Worm (Caenorhabditis elegans) whole organism, late embryonic: ENCODE results near the gene fbxa-170.

Experiments used
- C08G9.2 ChIP-seq: sonication (generic microtip); optimal IDR thresholded peaks from 2 replicates; lab custom pipeline; 2016; ENCODE audit warnings: mild to moderate bottlenecking, missing genetic modification characterization, moderate library complexity, missing compliant biosample characterization
- K02D7.2 ChIP-seq: sonication (generic microtip); optimal IDR thresholded peaks from 2 replicates; lab custom pipeline; 2017; ENCODE audit warnings: mild to moderate bottlenecking, missing genetic modification characterization, missing compliant biosample characterization
- K09A11.1 ChIP-seq: sonication (generic microtip); optimal IDR thresholded peaks from 2 replicates; lab custom pipeline; 2017; ENCODE audit warnings: antibody characterized with exemption, mild to moderate bottlenecking, missing genetic modification characterization, missing compliant biosample characterization; ENCODE audit not compliant: insufficient read depth
- T23F11.4 ChIP-seq: fragments of 200-800 bp; sonication (Bioruptor generic); optimal IDR thresholded peaks from 2 replicates; lab custom pipeline; 2018; ENCODE audit warnings: mild to moderate bottlenecking, missing genetic modification characterization, missing compliant biosample characterization
- ceh-14 ChIP-seq: sonication (generic microtip); optimal IDR thresholded peaks from 2 replicates; lab custom pipeline; 2016; ENCODE audit warnings: missing genotype, missing genetic modification characterization, missing compliant biosample characterization
- ceh-2 ChIP-seq: sonication (generic microtip); optimal IDR thresholded peaks from 2 replicates; lab custom pipeline; 2016; ENCODE audit warnings: missing genotype, missing genetic modification characterization, missing compliant biosample characterization
- ceh-22 ChIP-seq: sonication (generic microtip); optimal IDR thresholded peaks from 2 replicates; lab custom pipeline; 2017; ENCODE audit warnings: missing biosample characterization, missing genetic modification characterization
- ceh-24 ChIP-seq: sonication (generic microtip); optimal IDR thresholded peaks from 2 replicates; lab custom pipeline; 2016; ENCODE audit warnings: mild to moderate bottlenecking, missing genetic modification characterization, missing compliant biosample characterization
- ceh-30 ChIP-seq: fragments of 150-350 bp; optimal IDR thresholded peaks from 2 replicates; lab custom pipeline; 2014; ENCODE audit warnings: missing biosample characterization, missing genetic modification characterization
- ceh-31 ChIP-seq: sonication (generic microtip); optimal IDR thresholded peaks from 2 replicates; lab custom pipeline; 2016; ENCODE audit warnings: missing genetic modification characterization, missing compliant biosample characterization
- ceh-34 ChIP-seq: sonication (generic microtip); optimal IDR thresholded peaks from 2 replicates; lab custom pipeline; 2016; ENCODE audit warnings: mild to moderate bottlenecking, missing genetic modification characterization, missing compliant biosample characterization
- eyg-1 ChIP-seq: sonication (generic microtip); optimal IDR thresholded peaks from 2 replicates; lab custom pipeline; 2016; ENCODE audit warnings: missing genotype, missing genetic modification characterization, missing compliant biosample characterization
- fax-1 ChIP-seq: sonication (generic microtip); optimal IDR thresholded peaks from 2 replicates; lab custom pipeline; 2016; ENCODE audit warnings: missing genotype, missing genetic modification characterization, missing compliant biosample characterization
- fkh-6 ChIP-seq: sonication (generic microtip); optimal IDR thresholded peaks from 2 replicates; lab custom pipeline; 2016; ENCODE audit warnings: missing genetic modification characterization, missing compliant biosample characterization
- gmeb-2 ChIP-seq: sonication (generic microtip); optimal IDR thresholded peaks from 2 replicates; lab custom pipeline; 2016; ENCODE audit warnings: missing genetic modification characterization, inconsistent platforms, missing compliant biosample characterization
- hlh-15 ChIP-seq: sonication (generic microtip); optimal IDR thresholded peaks from 2 replicates; lab custom pipeline; 2016; ENCODE audit warnings: missing genetic modification characterization, missing compliant biosample characterization
- hlh-8 ChIP-seq: sonication (generic microtip); optimal IDR thresholded peaks from 2 replicates; lab custom pipeline; 2016; ENCODE audit warnings: missing genotype, missing genetic modification characterization, missing compliant biosample characterization
- madf-2 ChIP-seq: sonication (generic microtip); optimal IDR thresholded peaks from 2 replicates; lab custom pipeline; 2017; ENCODE audit warnings: missing genetic modification characterization, missing compliant biosample characterization
- mec-3 ChIP-seq: sonication (generic microtip); optimal IDR thresholded peaks from 2 replicates; lab custom pipeline; 2016; ENCODE audit warnings: borderline replicate concordance, missing genetic modification characterization, missing compliant biosample characterization
- nfya-1 ChIP-seq: sonication (generic microtip); optimal IDR thresholded peaks from 2 replicates; lab custom pipeline; 2017; ENCODE audit warnings: missing genetic modification characterization, mild to moderate bottlenecking, missing compliant biosample characterization, antibody characterized with exemption, moderate library complexity
- nhr-232 ChIP-seq: sonication (generic microtip); optimal IDR thresholded peaks from 2 replicates; lab custom pipeline; 2016; ENCODE audit warnings: missing genetic modification characterization, missing compliant biosample characterization
- pag-3 ChIP-seq: sonication (generic microtip); optimal IDR thresholded peaks from 2 replicates; lab custom pipeline; 2016; ENCODE audit warnings: missing compliant biosample characterization, missing genetic modification characterization, borderline replicate concordance
- pax-1 ChIP-seq: fragments of 150-350 bp; optimal IDR thresholded peaks from 2 replicates; lab custom pipeline; 2014; ENCODE audit warnings: missing biosample characterization, missing genetic modification characterization
- pha-4 ChIP-seq: fragments of 150-350 bp; optimal IDR thresholded peaks from 2 replicates; lab custom pipeline; 2018; ENCODE audit warnings: missing biosample characterization, missing genetic modification reagents, missing genetic modification characterization
- pqm-1 ChIP-seq: sonication (generic microtip); optimal IDR thresholded peaks from 2 replicates; lab custom pipeline; 2016; ENCODE audit warnings: missing genetic modification characterization, missing compliant biosample characterization
- ref-2 ChIP-seq: sonication (generic microtip); optimal IDR thresholded peaks from 2 replicates; lab custom pipeline; 2016; ENCODE audit warnings: missing genetic modification characterization, missing compliant biosample characterization
- sdc-2 ChIP-seq: sonication (generic microtip); optimal IDR thresholded peaks from 2 replicates; lab custom pipeline; 2016; ENCODE audit warnings: missing genotype, missing genetic modification characterization, missing compliant biosample characterization
- sox-4 ChIP-seq: sonication (generic microtip); optimal IDR thresholded peaks from 2 replicates; lab custom pipeline; 2017; ENCODE audit warnings: mild to moderate bottlenecking, missing genetic modification characterization, inconsistent platforms, missing compliant biosample characterization
- syd-9 ChIP-seq: sonication (generic microtip); optimal IDR thresholded peaks from 2 replicates; lab custom pipeline; 2016; ENCODE audit warnings: mild to moderate bottlenecking, missing genetic modification characterization, moderate library complexity, missing compliant biosample characterization
- tbx-7 ChIP-seq: sonication (generic microtip); optimal IDR thresholded peaks from 2 replicates; lab custom pipeline; 2016; ENCODE audit warnings: missing genotype, missing genetic modification characterization, missing compliant biosample characterization
- unc-3 ChIP-seq, 2 experiments: fragments of 200-800 bp in 1 of 2; sonication (Bioruptor generic) in 1 of 2; sonication (generic microtip) in 1 of 2; conservative IDR thresholded peaks in 1 of 2; optimal IDR thresholded peaks in 1 of 2; 2 replicates each; pipeline versions ENCODE4 v1.3.6 to Lab custom; 2016 to 2022; ENCODE audit warnings: missing compliant biosample characterization in 2 of 2, missing genetic modification characterization in 2 of 2, missing genetic modification reagents in 1 of 2
- unc-42 ChIP-seq: sonication (generic microtip); optimal IDR thresholded peaks from 2 replicates; lab custom pipeline; 2016; ENCODE audit warnings: missing genotype, missing genetic modification characterization, missing compliant biosample characterization
- unc-55 ChIP-seq: sonication (generic microtip); optimal IDR thresholded peaks from 2 replicates; lab custom pipeline; 2017; ENCODE audit warnings: missing biosample characterization, missing genetic modification reagents, missing genetic modification characterization
- ztf-16 ChIP-seq: sonication (generic microtip); optimal IDR thresholded peaks from 2 replicates; lab custom pipeline; 2017; ENCODE audit warnings: missing genetic modification characterization, missing compliant biosample characterization

The fbxa-170 gene

DNA sequence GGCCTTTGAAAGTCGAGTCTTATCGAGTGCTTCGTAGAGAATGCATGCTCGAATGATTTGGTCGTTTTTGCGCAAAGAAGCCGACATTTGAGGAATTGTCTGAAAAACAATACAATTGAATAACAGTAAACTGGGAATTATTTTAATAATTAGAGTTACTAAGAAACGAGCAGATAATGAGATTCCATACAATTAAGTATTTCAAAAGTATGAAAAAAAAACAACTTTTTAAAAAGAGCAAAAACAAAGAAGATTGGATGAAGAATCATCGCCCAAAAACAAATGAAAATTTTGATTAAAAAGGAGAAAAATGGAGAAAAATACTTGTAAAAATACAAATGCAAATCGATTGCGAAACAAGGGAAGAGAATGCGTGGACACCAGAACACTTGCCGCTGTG, at the start of gene fbxa-170:
fbxa-170 (minus strand) TSS at position 101 of the 400 bp plus-strand sequence.
- TF ChIP-seq ref-2 (tag; lab: Kevin White, UChicago) (no peak), hlh-8 (no peak), ztf-16 (tag; lab: Kevin White, UChicago) (no peak), unc-3 (GFP tag; conservative IDR thresholded peaks at IDR 0.05; lab: Robert Waterston, UW) (no peak), unc-3 (tag; optimal IDR thresholded peaks at IDR 0.05; lab: Kevin White, UChicago) (no peak), unc-42 (tag; lab: Kevin White, UChicago) (no peak), ceh-2 (tag; lab: Kevin White, UChicago) (no peak), ceh-31 (tag; lab: Kevin White, UChicago) (no peak), unc-55 (GFP tag; lab: Kevin White, UChicago) (no peak), gmeb-2 (no peak), sdc-2 (no peak), nhr-232 (tag; lab: Kevin White, UChicago) (no peak), ceh-14 (tag; lab: Kevin White, UChicago) (no peak), eyg-1 (tag; lab: Kevin White, UChicago) (no peak), pqm-1 (tag; lab: Kevin White, UChicago) (no peak), madf-2 (tag; lab: Kevin White, UChicago) (no peak), K09A11.1 (no peak)

DNA sequence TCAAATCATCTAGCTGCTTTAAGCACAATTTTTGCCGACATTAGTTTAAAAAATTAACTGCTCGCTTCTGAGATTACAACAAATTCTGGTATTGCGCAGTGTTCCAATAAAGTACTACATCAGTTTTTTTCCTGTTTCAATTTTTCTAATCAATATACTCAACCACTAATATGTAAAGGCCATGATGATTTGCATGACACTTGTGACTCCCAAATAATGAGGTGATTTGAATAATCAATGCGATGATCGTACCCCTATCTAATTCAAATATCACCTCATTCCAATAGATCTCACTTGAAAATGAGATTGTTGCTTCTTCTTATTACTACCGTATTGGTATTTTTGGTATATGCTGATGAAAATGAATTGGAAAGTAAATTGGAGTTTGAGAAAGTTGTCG, 49.1 kb upstream of the fbxa-170 start, which contains the start of gene F07G6.2:
F07G6.2 (plus strand) TSS at position 301 of the 400 bp plus-strand sequence.
- TF ChIP-seq ceh-24 (tag; lab: Kevin White, UChicago) (no peak), hlh-15 (no peak)

DNA sequence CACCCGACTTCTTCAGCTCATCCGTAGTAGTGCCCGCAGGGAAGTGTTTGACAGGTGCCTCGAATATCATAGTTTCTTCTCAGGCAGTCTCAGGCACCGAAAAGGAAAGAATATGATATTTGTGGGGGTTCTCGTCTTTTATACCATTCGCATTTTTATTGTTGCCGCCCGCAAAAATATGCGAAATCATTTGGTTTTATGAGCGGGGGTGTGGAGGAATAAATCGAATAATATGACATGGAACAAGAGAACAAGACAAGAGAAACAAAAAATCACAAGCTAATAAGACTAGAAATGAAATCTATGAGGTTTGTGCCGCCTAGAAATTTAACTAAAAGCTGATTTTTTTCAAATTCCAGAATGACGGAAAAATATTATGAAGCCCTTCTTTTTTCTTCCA, 42.4 kb upstream of the fbxa-170 start, which contains the start of gene F07G6.8:
F07G6.8 (minus strand) TSS at position 101 of the 400 bp plus-strand sequence.
- TF ChIP-seq tbx-7 (tag; lab: Kevin White, UChicago), result no peak
- TF ChIP-seq sox-4, result no peak
- TF ChIP-seq ceh-14 (tag; lab: Kevin White, UChicago), result no peak
- TF ChIP-seq fax-1 (tag; lab: Kevin White, UChicago), result no peak
- no peak for TF ChIP-seq pqm-1 (tag; lab: Kevin White, UChicago)
- TF ChIP-seq C08G9.2, result no peak
- TF ChIP-seq ref-2 (tag; lab: Kevin White, UChicago), result no peak
- no peak for TF ChIP-seq T23F11.4 (GFP tag; lab: Kevin White, UChicago)
- TF ChIP-seq nfya-1 (tag; lab: Kevin White, UChicago), result no peak

DNA sequence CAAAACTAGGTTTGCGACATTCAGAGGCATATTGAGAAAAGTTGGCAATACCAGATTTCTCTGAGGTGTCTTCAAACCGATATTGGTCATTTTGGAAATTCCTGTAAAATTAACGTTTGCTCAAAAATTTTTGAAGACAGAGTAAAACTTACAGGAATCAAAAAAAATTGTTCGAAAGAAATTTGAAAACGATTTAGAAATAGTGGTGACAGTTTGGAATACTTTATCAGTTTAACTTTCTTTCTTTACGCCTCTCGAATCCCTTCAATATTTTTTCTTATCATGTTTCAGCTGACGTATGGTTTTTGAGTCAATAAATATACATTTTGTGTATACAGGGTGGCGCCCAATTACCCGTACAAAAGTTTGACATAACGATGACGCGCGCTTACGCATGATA, 40.6 kb upstream of the fbxa-170 start, which contains the start of gene fbxa-53:
fbxa-53 (minus strand) TSS at position 101 of the 400 bp plus-strand sequence.
- TF ChIP-seq syd-9 (tag; lab: Kevin White, UChicago) (no peak), pag-3 (tag; lab: Kevin White, UChicago) (no peak), madf-2 (tag; lab: Kevin White, UChicago) (no peak), ceh-30 (no peak), pha-4 (tag; lab: Kevin White, UChicago) (no peak), ceh-34 (tag; lab: Kevin White, UChicago) (no peak), hlh-15 (no peak), pax-1 (tag; lab: Kevin White, UChicago) (no peak), ceh-22 (tag; lab: Kevin White, UChicago) (no peak), ceh-14 (tag; lab: Kevin White, UChicago) (no peak), nhr-232 (tag; lab: Kevin White, UChicago) (no peak), ref-2 (tag; lab: Kevin White, UChicago) (no peak), ceh-2 (tag; lab: Kevin White, UChicago) (no peak), fkh-6 (tag; lab: Kevin White, UChicago) (no peak), mec-3 (no peak), K02D7.2 (tag; lab: Kevin White, UChicago) (no peak), sdc-2 (no peak)
